Worm (Caenorhabditis elegans): ENCODE results near the gene abt-4.

ce11 chrV:330625-331024 is at the start of gene abt-4:
- TF ChIP-seq ces-1 (GFP tag; optimal IDR thresholded peaks at IDR 0.05) (no peak), pha-4 (tag; optimal IDR thresholded peaks at IDR 0.05) (no peak), nhr-28 (tag; optimal IDR thresholded peaks at IDR 0.05) (no peak), unc-39 (tag; optimal IDR thresholded peaks at IDR 0.05) (no peak), unc-120 (tag; optimal IDR thresholded peaks at IDR 0.05; ENCODE audit: poor library complexity, severe bottlenecking) (no peak), nhr-237 (tag; optimal IDR thresholded peaks at IDR 0.05) (no peak), ceh-83 (GFP tag; optimal IDR thresholded peaks at IDR 0.05) (no peak), unc-62 (GFP tag; optimal IDR thresholded peaks at IDR 0.05) (no peak), ceh-39 (tag; optimal IDR thresholded peaks at IDR 0.05) (no peak), mab-5 (tag; optimal IDR thresholded peaks at IDR 0.05) (no peak), hlh-1 (tag; optimal IDR thresholded peaks at IDR 0.05) (no peak), elt-3 (tag; optimal IDR thresholded peaks at IDR 0.05) (no peak), lsy-2 (tag; optimal IDR thresholded peaks at IDR 0.05) (no peak)
